Worm (Caenorhabditis elegans): Measurements from ENCODE around the gene F58E6.5.

The F58E6.5 gene

DNA sequence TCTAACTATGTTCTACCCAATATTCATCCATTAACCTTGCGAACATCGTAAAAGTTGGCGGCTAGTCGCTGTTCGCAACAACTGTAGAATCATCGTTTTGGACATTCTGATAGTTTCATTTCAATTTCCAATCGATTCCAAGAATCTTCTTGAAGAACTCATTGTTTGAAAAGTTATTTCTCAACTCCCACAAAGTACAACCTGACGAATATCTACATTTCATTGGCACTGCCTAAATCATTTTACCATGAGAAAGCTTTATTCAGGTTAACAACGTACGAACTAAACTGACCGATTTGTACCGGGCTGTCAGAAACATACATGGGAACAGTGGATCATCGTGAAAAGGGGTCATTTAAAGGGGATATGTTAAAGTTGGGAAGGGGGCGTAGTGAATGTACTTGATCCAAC is 32.4 kb upstream of the F58E6.5 start, which contains the start of gene F46B6.6:
F46B6.6 (minus strand) TSS at position 148 of the 411 bp plus-strand sequence.
- TF ChIP-seq ztf-23 (GFP tag; IDR thresholded peaks at IDR 0.05) (no peak), med-1 (GFP tag; optimal IDR thresholded peaks at IDR 0.05; ENCODE audit: insufficient read depth) (no peak), flt-1 (GFP tag; IDR thresholded peaks at IDR 0.05) (no peak), ref-1 (GFP tag; conservative IDR thresholded peaks at IDR 0.05) (no peak), tab-1 (GFP tag; IDR thresholded peaks at IDR 0.05) (no peak), cog-1 (tag; optimal IDR thresholded peaks at IDR 0.05) (no peak), klf-2 (GFP tag; conservative IDR thresholded peaks at IDR 0.05) (no peak), ztf-29 (GFP tag; IDR thresholded peaks at IDR 0.05) (no peak), T22C8.4 (GFP tag; IDR thresholded peaks at IDR 0.05) (no peak)

DNA sequence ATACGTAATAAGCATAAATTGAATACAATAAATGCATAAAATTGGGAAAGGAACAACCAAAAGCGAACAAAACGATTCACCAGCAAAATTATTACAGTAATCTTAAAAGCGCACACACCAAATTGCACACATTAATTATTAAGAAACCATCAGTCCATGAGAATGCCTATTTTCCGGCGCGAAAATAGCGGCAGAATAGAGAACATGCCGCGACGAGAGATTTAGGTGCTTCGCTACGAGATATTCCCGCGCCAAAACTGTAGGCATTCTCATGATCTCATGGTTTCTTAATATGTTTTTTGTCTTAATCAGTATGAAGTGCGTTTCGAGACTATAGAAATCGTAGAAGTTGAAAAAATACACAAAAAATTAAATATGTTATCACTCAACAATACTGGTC is 29.9 kb upstream of the F58E6.5 start:
- TF ChIP-seq tab-1 (GFP tag; IDR thresholded peaks at IDR 0.05): no peak
- TF ChIP-seq cog-1 (tag; optimal IDR thresholded peaks at IDR 0.05): no peak
- TF ChIP-seq klf-2 (GFP tag; conservative IDR thresholded peaks at IDR 0.05): no peak
- no peak for TF ChIP-seq flt-1 (GFP tag; IDR thresholded peaks at IDR 0.05)
- TF ChIP-seq med-1 (GFP tag; optimal IDR thresholded peaks at IDR 0.05; ENCODE audit: insufficient read depth): no peak
- TF ChIP-seq ztf-23 (GFP tag; IDR thresholded peaks at IDR 0.05): no peak
- no peak for TF ChIP-seq ztf-29 (GFP tag; IDR thresholded peaks at IDR 0.05)
- TF ChIP-seq ref-1 (GFP tag; conservative IDR thresholded peaks at IDR 0.05): no peak
- TF ChIP-seq T22C8.4 (GFP tag; IDR thresholded peaks at IDR 0.05): no peak

ce11 chrV:9782969-9783368 is 28.6 kb upstream of the F58E6.5 start, which contains the start of gene F46B6.5:
TSS of gene F46B6.5 (minus strand) at chrV:9783069.
- no peak for TF ChIP-seq flt-1 (GFP tag; IDR thresholded peaks at IDR 0.05)
- no peak for TF ChIP-seq ztf-23 (GFP tag; IDR thresholded peaks at IDR 0.05)
- TF ChIP-seq tab-1 (GFP tag; IDR thresholded peaks at IDR 0.05): no peak
- no peak for TF ChIP-seq med-1 (GFP tag; optimal IDR thresholded peaks at IDR 0.05; ENCODE audit: insufficient read depth)
- TF ChIP-seq ref-1 (GFP tag; conservative IDR thresholded peaks at IDR 0.05): no peak
- TF ChIP-seq cog-1 (tag; optimal IDR thresholded peaks at IDR 0.05): no peak
- TF ChIP-seq ztf-29 (GFP tag; IDR thresholded peaks at IDR 0.05): no peak
- no peak for TF ChIP-seq T22C8.4 (GFP tag; IDR thresholded peaks at IDR 0.05)
- TF ChIP-seq klf-2 (GFP tag; conservative IDR thresholded peaks at IDR 0.05): no peak

ce11 chrV:9782045-9782444 is 27.7 kb upstream of the F58E6.5 start:
- no peak for TF ChIP-seq med-1 (GFP tag; optimal IDR thresholded peaks at IDR 0.05; ENCODE audit: insufficient read depth)
- no peak for TF ChIP-seq klf-2 (GFP tag; conservative IDR thresholded peaks at IDR 0.05)
- TF ChIP-seq ztf-23 (GFP tag; IDR thresholded peaks at IDR 0.05): no peak
- no peak for TF ChIP-seq cog-1 (tag; optimal IDR thresholded peaks at IDR 0.05)
- no peak for TF ChIP-seq flt-1 (GFP tag; IDR thresholded peaks at IDR 0.05)
- no peak for TF ChIP-seq tab-1 (GFP tag; IDR thresholded peaks at IDR 0.05)
- peak; percentile 30; the same call in 1 of the 2 replicates for TF ChIP-seq T22C8.4 (GFP tag; IDR thresholded peaks at IDR 0.05)
- TF ChIP-seq ztf-29 (GFP tag; IDR thresholded peaks at IDR 0.05): no peak

ce11 chrV:9779418-9779817 is 25.1 kb upstream of the F58E6.5 start, which contains the start of gene F46B6.4:
TSS of gene F46B6.4 (minus strand) at chrV:9779518.
- TF ChIP-seq tab-1 (GFP tag; IDR thresholded peaks at IDR 0.05) (no peak), ztf-23 (GFP tag; IDR thresholded peaks at IDR 0.05) (no peak), ref-1 (GFP tag; conservative IDR thresholded peaks at IDR 0.05) (no peak), ztf-29 (GFP tag; IDR thresholded peaks at IDR 0.05) (no peak), cog-1 (tag; optimal IDR thresholded peaks at IDR 0.05) (no peak), flt-1 (GFP tag; IDR thresholded peaks at IDR 0.05) (no peak), T22C8.4 (GFP tag; IDR thresholded peaks at IDR 0.05) (no peak), med-1 (GFP tag; optimal IDR thresholded peaks at IDR 0.05; ENCODE audit: insufficient read depth) (no peak), klf-2 (GFP tag; conservative IDR thresholded peaks at IDR 0.05) (no peak)

DNA sequence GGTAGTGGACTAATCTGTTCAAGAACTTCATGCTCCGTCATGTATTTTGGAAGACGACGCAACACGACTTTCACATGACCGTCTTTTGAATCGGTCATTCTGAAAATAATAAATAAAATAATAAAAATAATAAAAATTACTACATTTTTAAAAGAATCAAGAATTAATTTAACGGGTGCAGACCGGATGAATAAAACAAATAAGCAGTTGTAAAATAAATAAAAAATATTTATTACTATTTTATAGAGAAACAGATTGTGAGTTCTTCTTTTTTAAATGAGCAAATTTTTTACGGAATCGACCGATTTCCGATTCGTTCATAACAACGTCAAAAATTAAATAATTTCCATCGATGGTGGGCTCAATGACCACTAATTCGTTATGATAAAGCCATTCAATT is 23.3 kb upstream of the F58E6.5 start, which contains the start of gene smg-4:
smg-4 (minus strand) TSS at position 101 of the 400 bp plus-strand sequence.
- TF ChIP-seq ztf-23 (GFP tag; IDR thresholded peaks at IDR 0.05) (no peak), T22C8.4 (GFP tag; IDR thresholded peaks at IDR 0.05) (no peak), cog-1 (tag; optimal IDR thresholded peaks at IDR 0.05) (no peak), med-1 (GFP tag; optimal IDR thresholded peaks at IDR 0.05; ENCODE audit: insufficient read depth) (no peak), klf-2 (GFP tag; conservative IDR thresholded peaks at IDR 0.05) (no peak), ref-1 (GFP tag; conservative IDR thresholded peaks at IDR 0.05) (no peak), ztf-29 (GFP tag; IDR thresholded peaks at IDR 0.05) (no peak), flt-1 (GFP tag; IDR thresholded peaks at IDR 0.05) (no peak), tab-1 (GFP tag; IDR thresholded peaks at IDR 0.05) (no peak)

- TF ChIP-seq T22C8.4 (GFP tag; IDR thresholded peaks at IDR 0.05): no peak
- TF ChIP-seq klf-2 (GFP tag; conservative IDR thresholded peaks at IDR 0.05): no peak
- TF ChIP-seq med-1 (GFP tag; optimal IDR thresholded peaks at IDR 0.05; ENCODE audit: insufficient read depth): no peak
- TF ChIP-seq ref-1 (GFP tag; conservative IDR thresholded peaks at IDR 0.05): no peak
- TF ChIP-seq tab-1 (GFP tag; IDR thresholded peaks at IDR 0.05): no peak
- TF ChIP-seq flt-1 (GFP tag; IDR thresholded peaks at IDR 0.05): no peak
- no peak for TF ChIP-seq cog-1 (tag; optimal IDR thresholded peaks at IDR 0.05)
- no peak for TF ChIP-seq ztf-29 (GFP tag; IDR thresholded peaks at IDR 0.05)
- no peak for TF ChIP-seq ztf-23 (GFP tag; IDR thresholded peaks at IDR 0.05)
Observed at ce11 chrV:9775734-9776133, 21.4 kb upstream of the F58E6.5 start, which contains the start of gene F46B6.12. TSS of gene F46B6.12 (minus strand) at chrV:9775834.

ce11 chrV:9771970-9772369 is 17.6 kb upstream of the F58E6.5 start, which contains the start of gene F46B6.2:
TSS of gene F46B6.2 (plus strand) at chrV:9772285.
- TF ChIP-seq ref-1 (GFP tag; conservative IDR thresholded peaks at IDR 0.05): no peak
- no peak for TF ChIP-seq tab-1 (GFP tag; IDR thresholded peaks at IDR 0.05)
- TF ChIP-seq ztf-29 (GFP tag; IDR thresholded peaks at IDR 0.05): no peak
- TF ChIP-seq med-1 (GFP tag; optimal IDR thresholded peaks at IDR 0.05; ENCODE audit: insufficient read depth): no peak
- no peak for TF ChIP-seq ztf-23 (GFP tag; IDR thresholded peaks at IDR 0.05)
- no peak for TF ChIP-seq flt-1 (GFP tag; IDR thresholded peaks at IDR 0.05)
- TF ChIP-seq cog-1 (tag; optimal IDR thresholded peaks at IDR 0.05): no peak
- no peak for TF ChIP-seq T22C8.4 (GFP tag; IDR thresholded peaks at IDR 0.05)
- no peak for TF ChIP-seq klf-2 (GFP tag; conservative IDR thresholded peaks at IDR 0.05)

DNA sequence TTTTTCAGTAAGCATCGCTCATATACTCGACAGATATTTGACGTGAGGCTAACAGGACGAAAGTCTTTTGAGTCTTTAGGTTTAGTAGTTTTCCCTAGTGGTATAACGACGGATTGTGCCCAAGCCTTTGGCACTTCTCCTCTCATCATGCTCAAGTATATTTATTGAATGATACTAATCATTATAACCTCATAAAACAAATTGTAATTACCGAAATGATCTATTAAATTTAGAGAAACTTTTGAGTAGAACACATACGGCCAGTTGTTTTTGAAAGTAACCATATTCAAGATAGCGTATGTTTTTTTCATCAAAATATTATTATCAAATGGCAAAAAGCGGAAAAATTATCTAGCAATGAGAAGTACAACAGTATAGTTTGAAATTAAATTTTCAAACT is 17.0 kb upstream of the F58E6.5 start:
- TF ChIP-seq ztf-23 (GFP tag; IDR thresholded peaks at IDR 0.05): no peak
- no peak for TF ChIP-seq klf-2 (GFP tag; conservative IDR thresholded peaks at IDR 0.05)
- no peak for TF ChIP-seq flt-1 (GFP tag; IDR thresholded peaks at IDR 0.05)
- no peak for TF ChIP-seq med-1 (GFP tag; optimal IDR thresholded peaks at IDR 0.05; ENCODE audit: insufficient read depth)
- TF ChIP-seq T22C8.4 (GFP tag; IDR thresholded peaks at IDR 0.05): no peak
- no peak for TF ChIP-seq tab-1 (GFP tag; IDR thresholded peaks at IDR 0.05)
- TF ChIP-seq cog-1 (tag; optimal IDR thresholded peaks at IDR 0.05): no peak
- no peak for TF ChIP-seq ref-1 (GFP tag; conservative IDR thresholded peaks at IDR 0.05)
- TF ChIP-seq ztf-29 (GFP tag; IDR thresholded peaks at IDR 0.05): no peak
